Worm (Caenorhabditis elegans) whole organism, L4 larva: ENCODE results near the gene C50E10.2.
"Not testable (repeated sequence)": the region's sequence is repeated elsewhere in the genome, so short reads cannot be mapped to it uniquely, and the experiment has no call there.

Experiments used
- F37D6.2 ChIP-seq: sonication (generic microtip); optimal IDR thresholded peaks from 2 replicates; lab custom pipeline; 2016; ENCODE audit warnings: mild to moderate bottlenecking, missing genetic modification characterization, missing compliant biosample characterization
- F44E2.7 ChIP-seq: fragments of 200-800 bp; sonication (Bioruptor generic); IDR thresholded peaks from 2 replicates; pipeline ENCODE4 v2.1.2; 2022; ENCODE audit warnings: missing genetic modification characterization, missing compliant biosample characterization
- F49E8.2 ChIP-seq: sonication (generic microtip); optimal IDR thresholded peaks from 2 replicates; lab custom pipeline; 2016; ENCODE audit warnings: missing compliant biosample characterization, mild to moderate bottlenecking, missing genetic modification characterization, borderline replicate concordance
- Y75B8A.6 ChIP-seq: fragments of 200-800 bp; sonication (Bioruptor generic); IDR thresholded peaks from 2 replicates; pipeline ENCODE4 v1.3.6; 2022; ENCODE audit warnings: missing genetic modification reagents, missing genetic modification characterization, missing compliant biosample characterization
- ZK337.2 ChIP-seq: fragments of 200-800 bp; sonication (Bioruptor generic); IDR thresholded peaks from 2 replicates; pipeline ENCODE4 v1.3.6; 2022; ENCODE audit warnings: missing genetic modification reagents, missing genetic modification characterization, missing compliant biosample characterization
- aha-1 ChIP-seq: fragments of 150-350 bp; peaks from one replicate; lab custom pipeline; 2014; ENCODE audit warnings: missing biosample characterization, missing genetic modification characterization
- ama-1 ChIP-seq: fragments of 150-350 bp; optimal IDR thresholded peaks from 2 replicates; lab custom pipeline; 2014; ENCODE audit warnings: inconsistent platforms, mixed read lengths
- ceh-32 ChIP-seq: sonication (generic microtip); optimal IDR thresholded peaks from 2 replicates; lab custom pipeline; 2016; ENCODE audit warnings: mild to moderate bottlenecking, missing genetic modification characterization, missing compliant biosample characterization; ENCODE audit not compliant: poor library complexity
- cey-2 ChIP-seq: sonication (generic microtip); optimal IDR thresholded peaks from 3 replicates; lab custom pipeline; 2017; ENCODE audit warnings: missing genetic modification characterization, mild to moderate bottlenecking, missing compliant biosample characterization, antibody characterized with exemption, borderline replicate concordance; ENCODE audit not compliant: insufficient read depth
- daf-12 ChIP-seq: fragments of 150-350 bp; optimal IDR thresholded peaks from 2 replicates; lab custom pipeline; 2014; ENCODE audit warnings: missing biosample characterization, missing genetic modification reagents, missing genetic modification characterization
- daf-16 ChIP-seq, 3 experiments: sonication (generic microtip); optimal IDR thresholded peaks; 2 replicates each; lab custom pipeline; 2016 to 2017; ENCODE audit warnings: missing genetic modification characterization in 3 of 3, missing genetic modification reagents in 3 of 3, mild to moderate bottlenecking in 2 of 3, missing compliant biosample characterization in 2 of 3, missing biosample characterization in 1 of 3, moderate library complexity in 1 of 3
- daf-19 ChIP-seq: fragments of 200-800 bp; sonication (Bioruptor generic); conservative IDR thresholded peaks from 2 replicates; pipeline ENCODE4 v1.3.6; 2022; ENCODE audit warnings: missing genetic modification characterization, missing compliant biosample characterization
- daf-8 ChIP-seq: fragments of 200-800 bp; sonication (Bioruptor generic); IDR thresholded peaks from 2 replicates; pipeline ENCODE4 v1.3.6; 2022; ENCODE audit warnings: missing genetic modification characterization, missing compliant biosample characterization
- dve-1 ChIP-seq: sonication (generic microtip); optimal IDR thresholded peaks from 2 replicates; lab custom pipeline; 2017; ENCODE audit warnings: antibody characterized with exemption, mild to moderate bottlenecking, missing genetic modification characterization, missing compliant biosample characterization; ENCODE audit not compliant: insufficient read depth
- fkh-10 ChIP-seq: fragments of 150-350 bp; optimal IDR thresholded peaks from 2 replicates; lab custom pipeline; 2014; ENCODE audit warnings: missing biosample characterization, missing genetic modification reagents, missing genetic modification characterization
- hif-1 ChIP-seq, 2 experiments: sonication (generic microtip); optimal IDR thresholded peaks; 2 replicates each; lab custom pipeline; 2016 to 2017; ENCODE audit warnings: missing compliant biosample characterization in 2 of 2, missing genetic modification characterization in 2 of 2, missing genetic modification reagents in 2 of 2, missing genotype in 2 of 2, mild to moderate bottlenecking in 1 of 2
- hlh-11 ChIP-seq: fragments of 200-800 bp; sonication (Bioruptor generic); optimal IDR thresholded peaks from 2 replicates; lab custom pipeline; 2018; ENCODE audit warnings: mild to moderate bottlenecking, missing genetic modification characterization, missing compliant biosample characterization
- jun-1 ChIP-seq: fragments of 150-350 bp; optimal IDR thresholded peaks from 2 replicates; lab custom pipeline; 2014; ENCODE audit warnings: missing biosample characterization, missing genetic modification reagents, missing genetic modification characterization
- lin-1 ChIP-seq: fragments of 200-800 bp; sonication (Bioruptor generic); IDR thresholded peaks from 2 replicates; pipeline ENCODE4 v1.3.6; 2022; ENCODE audit warnings: missing genetic modification reagents, missing genetic modification characterization, missing compliant biosample characterization
- lin-13 ChIP-seq: fragments of 150-350 bp; optimal IDR thresholded peaks from 2 replicates; lab custom pipeline; 2014; ENCODE audit warnings: missing biosample characterization, missing genetic modification reagents, missing genetic modification characterization
- lin-39 ChIP-seq: fragments of 150-350 bp; optimal IDR thresholded peaks from 2 replicates; lab custom pipeline; 2014; ENCODE audit warnings: missing biosample characterization, missing genetic modification reagents, missing genetic modification characterization
- madf-9 ChIP-seq: fragments of 200-800 bp; sonication (Bioruptor generic); conservative IDR thresholded peaks from 2 replicates; pipeline ENCODE4 v1.3.6; 2022; ENCODE audit warnings: missing genetic modification reagents, missing genetic modification characterization, missing compliant biosample characterization
- mdl-1 ChIP-seq, 2 experiments: fragments of 150-350 bp in 1 of 2; sonication (generic microtip) in 1 of 2; optimal IDR thresholded peaks; 2 replicates each; lab custom pipeline; 2014 to 2017; ENCODE audit warnings: missing biosample characterization in 2 of 2, missing genetic modification characterization in 2 of 2
- mxl-2 ChIP-seq: fragments of 200-800 bp; sonication (Bioruptor generic); conservative IDR thresholded peaks from 2 replicates; pipeline ENCODE4 v1.3.6; 2022; ENCODE audit warnings: missing genetic modification reagents, missing genetic modification characterization, missing compliant biosample characterization
- nhr-10 ChIP-seq: fragments of 150-350 bp; optimal IDR thresholded peaks from 2 replicates; lab custom pipeline; 2014; ENCODE audit warnings: missing biosample characterization, missing genetic modification characterization
- nhr-11 ChIP-seq: fragments of 150-350 bp; optimal IDR thresholded peaks from 2 replicates; lab custom pipeline; 2014; ENCODE audit warnings: missing biosample characterization, missing genetic modification characterization
- nhr-237 ChIP-seq: sonication (generic microtip); optimal IDR thresholded peaks from 2 replicates; lab custom pipeline; 2017; ENCODE audit warnings: missing biosample characterization, missing genetic modification characterization
- nhr-28 ChIP-seq: fragments of 150-350 bp; optimal IDR thresholded peaks from 2 replicates; lab custom pipeline; 2014; ENCODE audit warnings: missing biosample characterization, missing genetic modification characterization
- nhr-41 ChIP-seq: fragments of 200-800 bp; sonication (Bioruptor generic); IDR thresholded peaks from 2 replicates; pipeline ENCODE4 v1.3.6; 2022; ENCODE audit warnings: missing genetic modification reagents, missing genetic modification characterization, missing compliant biosample characterization
- nhr-6 ChIP-seq: fragments of 150-350 bp; optimal IDR thresholded peaks from 2 replicates; lab custom pipeline; 2014; ENCODE audit warnings: missing biosample characterization, missing genetic modification characterization
- spr-1 ChIP-seq: sonication (generic microtip); optimal IDR thresholded peaks from 2 replicates; lab custom pipeline; 2016; ENCODE audit warnings: mild to moderate bottlenecking, missing genetic modification characterization, missing compliant biosample characterization
- spr-3 ChIP-seq: fragments of 200-800 bp; sonication (Bioruptor generic); optimal IDR thresholded peaks from 2 replicates; lab custom pipeline; 2018; ENCODE audit warnings: mild to moderate bottlenecking, missing genetic modification characterization, missing compliant biosample characterization
- unc-39 ChIP-seq: sonication (generic microtip); optimal IDR thresholded peaks from 2 replicates; lab custom pipeline; 2017; ENCODE audit warnings: missing biosample characterization, missing genetic modification characterization
- vab-7 ChIP-seq: fragments of 200-800 bp; sonication (Bioruptor generic); IDR thresholded peaks from 2 replicates; pipeline ENCODE4 v1.3.6; 2022; ENCODE audit warnings: missing genetic modification reagents, missing genetic modification characterization, missing compliant biosample characterization
- zag-1 ChIP-seq: fragments of 150-350 bp; optimal IDR thresholded peaks from 2 replicates; lab custom pipeline; 2014; ENCODE audit warnings: missing biosample characterization, missing genetic modification characterization
- zfp-2 ChIP-seq: sonication (generic microtip); optimal IDR thresholded peaks from 2 replicates; lab custom pipeline; 2016; ENCODE audit warnings: mild to moderate bottlenecking, missing genetic modification characterization, missing compliant biosample characterization
- ztf-7 ChIP-seq: fragments of 150-350 bp; optimal IDR thresholded peaks from 2 replicates; lab custom pipeline; 2014; ENCODE audit warnings: missing biosample characterization, missing genetic modification characterization

C50E10.2 gene

DNA sequence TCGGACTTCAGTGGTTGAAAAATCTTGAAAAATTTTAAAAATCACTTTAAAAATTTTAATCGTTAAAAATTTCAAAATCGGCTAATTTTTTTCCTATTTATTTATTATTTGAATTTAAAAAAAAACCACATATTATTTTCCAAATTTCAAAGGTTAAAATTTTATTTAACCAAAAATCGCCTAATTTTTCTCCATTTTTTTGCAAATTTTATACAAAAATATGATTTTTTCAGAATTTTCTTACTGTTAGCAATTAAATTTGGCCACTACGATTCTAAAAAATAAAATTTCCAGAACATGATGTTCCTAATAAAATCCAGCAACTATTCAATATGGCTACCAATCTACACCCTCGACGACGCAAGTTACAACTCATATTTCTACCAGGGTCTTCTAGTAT is 23.1 kb upstream of the C50E10.2 start, which contains the start of gene sre-54:
TSS of gene sre-54 (plus strand) at position 301 of the 400 bp plus-strand sequence.
- TF ChIP-seq dve-1 (tag; lab: Kevin White, UChicago) = no peak
- no peak for TF ChIP-seq nhr-41 (GFP tag; lab: Robert Waterston, UW)
- no peak for TF ChIP-seq daf-16 (GFP tag; optimal IDR thresholded peaks at IDR 0.05; lab: Kevin White, UChicago)
- no peak for TF ChIP-seq daf-16 (tag; optimal IDR thresholded peaks at IDR 0.05; lab: Kevin White, UChicago)
- TF ChIP-seq, all 104 proteins: peak for 0

DNA sequence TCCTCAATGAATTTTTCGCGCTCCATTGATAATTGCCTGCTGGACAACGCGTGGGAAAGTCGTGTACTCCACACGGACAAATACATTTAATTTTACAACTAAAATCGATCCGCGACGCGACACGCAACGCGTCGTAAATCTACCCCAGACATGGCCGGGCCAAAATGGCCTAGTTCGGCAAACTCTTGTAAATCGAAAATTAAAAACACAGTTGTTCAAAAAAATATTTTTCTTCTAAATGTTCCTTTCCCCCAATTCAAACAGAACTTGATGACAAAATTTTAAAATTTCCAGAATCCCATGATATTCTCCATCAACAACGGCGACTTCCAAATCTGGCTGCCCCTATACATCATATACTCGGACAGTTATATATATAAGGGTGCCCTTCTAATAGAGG is 19.5 kb upstream of the C50E10.2 start, which contains the start of gene sre-55:
TSS of gene sre-55 (plus strand) at position 301 of the 400 bp plus-strand sequence.
- no peak for TF ChIP-seq Y75B8A.6 (GFP tag; lab: Robert Waterston, UW)
- no peak for TF ChIP-seq ceh-32 (tag; lab: Kevin White, UChicago)
- TF ChIP-seq mxl-2 (GFP tag; lab: Robert Waterston, UW) = no peak
- no peak for TF ChIP-seq madf-9
- TF ChIP-seq spr-1 (tag; lab: Kevin White, UChicago) = no peak
- TF ChIP-seq zag-1 (tag; lab: Kevin White, UChicago) = no peak
- TF ChIP-seq daf-12 (tag; lab: Kevin White, UChicago) = no peak
- no peak for TF ChIP-seq spr-3 (GFP tag; lab: Kevin White, UChicago)
- TF ChIP-seq ZK337.2 = no peak

DNA sequence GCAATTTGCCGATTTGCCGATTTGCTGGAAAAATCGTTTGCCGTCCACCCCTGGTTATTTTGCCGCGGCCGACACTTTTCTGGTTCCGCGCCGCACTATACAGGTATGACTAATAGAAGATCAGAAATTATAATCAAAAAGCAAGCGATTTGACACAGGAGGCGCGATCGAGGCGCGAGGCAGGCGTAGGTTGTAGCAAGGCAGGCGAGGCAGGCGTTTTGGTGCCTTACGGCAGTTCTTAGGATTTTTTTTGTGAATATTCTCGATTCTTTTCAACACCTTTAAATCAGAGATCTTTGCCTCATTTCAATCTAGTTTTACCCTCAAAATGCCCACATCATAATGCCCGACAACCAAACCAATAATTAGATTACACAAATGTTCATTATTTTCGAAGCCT is 14.6 kb upstream of the C50E10.2 start, which contains the start of gene sre-56:
TSS of gene sre-56 (plus strand) at position 301 of the 400 bp plus-strand sequence.
- TF ChIP-seq jun-1 (tag; lab: Kevin White, UChicago) = no peak
- TF ChIP-seq daf-8 (GFP tag; lab: Robert Waterston, UW) = no peak
- peak; percentile 51 for TF ChIP-seq aha-1 (tag; lab: Kevin White, UChicago)
- TF ChIP-seq, all 104 proteins: peak for 1

ce11 chrII:12323305-12323704 is 13.8 kb upstream of the C50E10.2 start, which contains the start of gene sre-53:
sre-53 (minus strand) TSS chrII:12323405.
- no peak for TF ChIP-seq nhr-11
- no peak for TF ChIP-seq F37D6.2

- not testable (repeated sequence) for TF ChIP-seq daf-19 (GFP tag; lab: Robert Waterston, UW); cey-2 (tag; lab: Kevin White, UChicago); hif-1 (tag; optimal IDR thresholded peaks at IDR 0.05; lab: Kevin White, UChicago)
These were observed 9.0 kb upstream of the C50E10.2 start, which contains the start of gene sre-49 for ce11 chrII:12318541-12318940. sre-49 (plus strand) TSS chrII:12318841.

DNA sequence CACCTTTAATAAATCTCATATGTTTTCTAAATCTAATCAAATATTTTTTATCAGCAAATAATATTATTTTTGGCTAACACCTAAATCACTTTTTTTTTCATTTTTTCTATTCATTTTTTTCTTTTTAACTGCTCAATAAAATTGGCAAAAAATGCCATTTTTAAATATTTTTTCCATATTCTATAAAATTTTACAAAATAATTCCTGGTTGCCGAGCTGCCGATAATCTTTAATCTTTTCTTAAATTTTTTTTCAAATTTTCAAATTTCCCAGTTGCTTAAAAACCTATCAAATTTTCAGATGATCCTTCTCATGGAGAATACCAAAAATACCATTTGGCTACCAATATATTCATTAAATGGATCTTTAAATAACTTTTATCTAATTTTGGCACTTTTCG is 2.0 kb upstream of the C50E10.2 start, which contains the start of gene sre-51:
TSS of gene sre-51 (plus strand) at position 301 of the 400 bp plus-strand sequence.
- TF ChIP-seq Y75B8A.6 (GFP tag; lab: Robert Waterston, UW) = no peak
- no peak for TF ChIP-seq mdl-1 (tag; optimal IDR thresholded peaks at IDR 0.05; lab: Kevin White, UChicago)
- TF ChIP-seq nhr-28 (tag; lab: Kevin White, UChicago) = no peak
- no peak for TF ChIP-seq unc-39
- TF ChIP-seq cey-2 (tag; lab: Kevin White, UChicago) = no peak
- no peak for TF ChIP-seq ama-1 (lab: Kevin White, UChicago)
- no peak for TF ChIP-seq lin-39 (tag; lab: Kevin White, UChicago)
- no peak for TF ChIP-seq lin-13
- TF ChIP-seq fkh-10 (GFP tag; lab: Kevin White, UChicago) = no peak
- no peak for TF ChIP-seq nhr-6 (tag; lab: Kevin White, UChicago)
- no peak for TF ChIP-seq F44E2.7 (GFP tag; lab: Robert Waterston, UW)
- no peak for TF ChIP-seq hlh-11 (tag; lab: Kevin White, UChicago)
- no peak for TF ChIP-seq zfp-2 (tag; lab: Kevin White, UChicago)
- TF ChIP-seq F49E8.2 (tag; lab: Kevin White, UChicago) = no peak
- TF ChIP-seq nhr-237 = no peak
- TF ChIP-seq lin-1 (GFP tag; lab: Robert Waterston, UW) = no peak
- TF ChIP-seq ztf-7 (tag; lab: Kevin White, UChicago) = no peak
- no peak for TF ChIP-seq nhr-10 (tag; lab: Kevin White, UChicago)
- no peak for TF ChIP-seq vab-7 (GFP tag; lab: Robert Waterston, UW)
